Fruit fly (Drosophila melanogaster) whole organism, adult: ENCODE data around the gene CG18420.

ENCODE experiments used
- CG11617 ChIP-seq: fragments of 200-800 bp; sonication (Bioruptor generic); optimal IDR thresholded peaks from 2 replicates; lab custom pipeline; 2017; ENCODE audit warnings: mild to moderate bottlenecking, missing biosample characterization, missing genetic modification reagents, missing genetic modification characterization
- CG12768 ChIP-seq: fragments of 200-800 bp; sonication (Bioruptor generic); optimal IDR thresholded peaks from 2 replicates; lab custom pipeline; 2017; ENCODE audit warnings: missing biosample characterization, missing genetic modification characterization, mild to moderate bottlenecking, moderate library complexity, missing genetic modification reagents
- CG14711 ChIP-seq: fragments of 200-800 bp; sonication (Bioruptor generic); optimal IDR thresholded peaks from 2 replicates; lab custom pipeline; 2018; ENCODE audit warnings: missing biosample characterization, mild to moderate bottlenecking, missing genetic modification characterization, moderate library complexity
- CG1620 ChIP-seq: fragments of 200-800 bp; sonication (Bioruptor generic); optimal IDR thresholded peaks from 2 replicates; lab custom pipeline; 2016; ENCODE audit warnings: missing biosample characterization, missing genetic modification characterization
- CG33017 ChIP-seq: fragments of 200-800 bp; sonication (Bioruptor generic); optimal IDR thresholded peaks from 2 replicates; lab custom pipeline; 2018; ENCODE audit warnings: missing biosample characterization, mild to moderate bottlenecking, missing genetic modification characterization, moderate library complexity
- CG5204 ChIP-seq: fragments of 200-800 bp; sonication (Bioruptor generic); optimal IDR thresholded peaks from 2 replicates; lab custom pipeline; 2016; ENCODE audit warnings: missing biosample characterization, missing genetic modification characterization
- CG7045 ChIP-seq: fragments of 200-800 bp; sonication (Bioruptor generic); optimal IDR thresholded peaks from 2 replicates; lab custom pipeline; 2017; ENCODE audit warnings: missing biosample characterization, mild to moderate bottlenecking, missing genetic modification characterization
- CG7101 ChIP-seq: fragments of 200-800 bp; sonication (Bioruptor generic); optimal IDR thresholded peaks from 2 replicates; lab custom pipeline; 2018; ENCODE audit warnings: missing biosample characterization, mild to moderate bottlenecking, missing genetic modification characterization, moderate library complexity
- Clk ChIP-seq: fragments of 200-800 bp; sonication (Bioruptor generic); optimal IDR thresholded peaks from 2 replicates; lab custom pipeline; 2017; ENCODE audit warnings: missing biosample characterization, missing genetic modification characterization
- Crg-1 ChIP-seq: fragments of 200-800 bp; sonication (Bioruptor generic); optimal IDR thresholded peaks from 2 replicates; lab custom pipeline; 2016; ENCODE audit warnings: missing biosample characterization, missing genetic modification characterization
- Hr96 ChIP-seq: fragments of 200-800 bp; sonication (Bioruptor generic); optimal IDR thresholded peaks from 2 replicates; lab custom pipeline; 2016; ENCODE audit warnings: missing biosample characterization, missing genetic modification characterization
- Mnt ChIP-seq: fragments of 200-800 bp; sonication (Bioruptor generic); optimal IDR thresholded peaks from 2 replicates; lab custom pipeline; 2016; ENCODE audit warnings: missing biosample characterization, mild to moderate bottlenecking, missing genetic modification characterization
- bab1 ChIP-seq: fragments of 200-800 bp; sonication (Bioruptor generic); optimal IDR thresholded peaks from 3 replicates; lab custom pipeline; 2019; ENCODE audit warnings: missing biosample characterization, mild to moderate bottlenecking, missing genetic modification characterization, moderate library complexity
- cic ChIP-seq: fragments of 200-800 bp; sonication (Bioruptor generic); optimal IDR thresholded peaks from 2 replicates; lab custom pipeline; 2017; ENCODE audit warnings: missing biosample characterization, mild to moderate bottlenecking, missing genetic modification characterization, moderate library complexity
- cnc ChIP-seq, 2 experiments: fragments of >200 bp; optimal IDR thresholded peaks; 2 replicates each; lab custom pipeline; 2017
- kay ChIP-seq: fragments of 200-800 bp; sonication (Bioruptor generic); peaks from one replicate; lab custom pipeline; 2016; ENCODE audit warnings: missing biosample characterization, missing genetic modification characterization, borderline replicate concordance
- ovo ChIP-seq: fragments of 200-800 bp; sonication (Bioruptor generic); optimal IDR thresholded peaks from 2 replicates; lab custom pipeline; 2016; ENCODE audit warnings: missing biosample characterization, missing genetic modification characterization
- pad ChIP-seq: fragments of 200-800 bp; sonication (Bioruptor generic); optimal IDR thresholded peaks from 3 replicates; lab custom pipeline; 2017; ENCODE audit warnings: missing biosample characterization, missing genetic modification characterization, mild to moderate bottlenecking, moderate library complexity, missing genetic modification reagents
- tj ChIP-seq: fragments of 200-800 bp; sonication (Bioruptor generic); optimal IDR thresholded peaks from 3 replicates; lab custom pipeline; 2017; ENCODE audit warnings: missing biosample characterization, mild to moderate bottlenecking, missing genetic modification characterization, moderate library complexity
- toe ChIP-seq: fragments of 200-800 bp; sonication (Bioruptor generic); optimal IDR thresholded peaks from 2 replicates; lab custom pipeline; 2016; ENCODE audit warnings: missing biosample characterization, missing genetic modification characterization

Gene CG18420

dm6 chr2L:14784498-14784897 lies 11.9 kb downstream of the CG18420 start, which contains the start of gene CG18636:
CG18636 (minus strand) TSS chr2L:14784598.
- TF ChIP-seq toe (GFP tag; lab: Kevin White, UChicago), result no peak
- TF ChIP-seq CG1620 (GFP tag; lab: Kevin White, UChicago), result no peak
- TF ChIP-seq Clk (GFP tag; lab: Kevin White, UChicago), result no peak
- TF ChIP-seq cnc (optimal IDR thresholded peaks at IDR 0.05; lab: Kevin White, UChicago), result no peak
- TF ChIP-seq CG7045 (GFP tag; lab: Kevin White, UChicago), result no peak
- no peak for TF ChIP-seq kay
- no peak for TF ChIP-seq CG14711 (tag; lab: Kevin White, UChicago)
- no peak for TF ChIP-seq cic (GFP tag; lab: Kevin White, UChicago)
- no peak for TF ChIP-seq CG7101 (tag; lab: Kevin White, UChicago)
- no peak for TF ChIP-seq CG12768
- TF ChIP-seq CG11617 (GFP tag; lab: Kevin White, UChicago), result no peak
- no peak for TF ChIP-seq tj (GFP tag; lab: Kevin White, UChicago)
- TF ChIP-seq Crg-1 (GFP tag; lab: Kevin White, UChicago), result no peak
- no peak for TF ChIP-seq CG5204 (GFP tag; lab: Kevin White, UChicago)
- no peak for TF ChIP-seq bab1 (GFP tag; lab: Kevin White, UChicago)
- TF ChIP-seq CG33017 (tag; lab: Kevin White, UChicago), result no peak
- TF ChIP-seq Hr96 (GFP tag; lab: Kevin White, UChicago), result no peak

- TF ChIP-seq CG7101 (tag; lab: Kevin White, UChicago), result no peak
- no peak for TF ChIP-seq Hr96 (GFP tag; lab: Kevin White, UChicago)
- no peak for TF ChIP-seq CG33017 (tag; lab: Kevin White, UChicago)
- TF ChIP-seq ovo (GFP tag; lab: Kevin White, UChicago), result no peak
- TF ChIP-seq CG1620 (GFP tag; lab: Kevin White, UChicago), result no peak
- no peak for TF ChIP-seq CG11617 (GFP tag; lab: Kevin White, UChicago)
- no peak for TF ChIP-seq bab1 (GFP tag; lab: Kevin White, UChicago)
- TF ChIP-seq kay, result no peak
- TF ChIP-seq cnc (optimal IDR thresholded peaks at IDR 0.05; lab: Kevin White, UChicago), result no peak
- TF ChIP-seq cic (GFP tag; lab: Kevin White, UChicago), result no peak
- no peak for TF ChIP-seq toe (GFP tag; lab: Kevin White, UChicago)
- no peak for TF ChIP-seq tj (GFP tag; lab: Kevin White, UChicago)
- no peak for TF ChIP-seq CG5204 (GFP tag; lab: Kevin White, UChicago)
- no peak for TF ChIP-seq CG7045 (GFP tag; lab: Kevin White, UChicago)
- TF ChIP-seq Mnt (GFP tag; lab: Kevin White, UChicago), result no peak
- no peak for TF ChIP-seq pad (GFP tag; lab: Kevin White, UChicago)
Observed at dm6 chr2L:14774713-14775112, 21.7 kb downstream of the CG18420 start, which contains the start of gene CG4650. CG4650 (minus strand) TSS chr2L:14774981.

- TF ChIP-seq Hr96 (GFP tag; lab: Kevin White, UChicago) (no peak), CG5204 (GFP tag; lab: Kevin White, UChicago) (no peak), CG1620 (GFP tag; lab: Kevin White, UChicago) (no peak), bab1 (GFP tag; lab: Kevin White, UChicago) (no peak), CG33017 (tag; lab: Kevin White, UChicago) (no peak), Mnt (GFP tag; lab: Kevin White, UChicago) (no peak), pad (GFP tag; lab: Kevin White, UChicago) (no peak), CG11617 (GFP tag; lab: Kevin White, UChicago) (no peak), cic (GFP tag; lab: Kevin White, UChicago) (no peak), CG14711 (tag; lab: Kevin White, UChicago) (no peak), kay (no peak), Crg-1 (GFP tag; lab: Kevin White, UChicago) (no peak), cnc (optimal IDR thresholded peaks at IDR 0.05; lab: Kevin White, UChicago) (no peak), CG7101 (tag; lab: Kevin White, UChicago) (no peak), CG7045 (GFP tag; lab: Kevin White, UChicago) (no peak)
Observed at dm6 chr2L:14765608-14766007, 30.8 kb downstream of the CG18420 start, which contains the start of gene CG4701. CG4701 (plus strand) TSS chr2L:14765908.

dm6 chr2L:14762465-14762864 lies 34.0 kb downstream of the CG18420 start, which contains the start of gene CSN1a:
CSN1a (plus strand) TSS chr2L:14762765.
- TF ChIP-seq CG7101 (tag; lab: Kevin White, UChicago), result no peak
- no peak for TF ChIP-seq CG7045 (GFP tag; lab: Kevin White, UChicago)
- TF ChIP-seq Hr96 (GFP tag; lab: Kevin White, UChicago), result no peak
- TF ChIP-seq Mnt (GFP tag; lab: Kevin White, UChicago), result no peak
- no peak for TF ChIP-seq Crg-1 (GFP tag; lab: Kevin White, UChicago)
- no peak for TF ChIP-seq CG33017 (tag; lab: Kevin White, UChicago)
- no peak for TF ChIP-seq kay
- no peak for TF ChIP-seq CG11617 (GFP tag; lab: Kevin White, UChicago)
- no peak for TF ChIP-seq CG1620 (GFP tag; lab: Kevin White, UChicago)
- TF ChIP-seq cic (GFP tag; lab: Kevin White, UChicago), result no peak
- no peak for TF ChIP-seq cnc (optimal IDR thresholded peaks at IDR 0.05; lab: Kevin White, UChicago)
- no peak for TF ChIP-seq toe (GFP tag; lab: Kevin White, UChicago)
- TF ChIP-seq CG5204 (GFP tag; lab: Kevin White, UChicago), result no peak
- TF ChIP-seq tj (GFP tag; lab: Kevin White, UChicago), result no peak
- TF ChIP-seq CG12768, result no peak
- no peak for TF ChIP-seq pad (GFP tag; lab: Kevin White, UChicago)

dm6 chr2L:14760467-14760866 lies 36.0 kb downstream of the CG18420 start, which contains the start of gene CG4691:
CG4691 (plus strand) TSS chr2L:14760767.
- no peak for TF ChIP-seq CG11617 (GFP tag; lab: Kevin White, UChicago)

dm6 chr2L:14746068-14746467 lies 50.4 kb downstream of the CG18420 start:
- peak; percentile 90 for TF ChIP-seq tj (GFP tag; lab: Kevin White, UChicago)
- no peak for TF ChIP-seq Clk (GFP tag; lab: Kevin White, UChicago)
- no peak for TF ChIP-seq CG5204 (GFP tag; lab: Kevin White, UChicago)
- no peak for TF ChIP-seq pad (GFP tag; lab: Kevin White, UChicago)
- no peak for TF ChIP-seq CG12768
- no peak for TF ChIP-seq CG11617 (GFP tag; lab: Kevin White, UChicago)
